Worm (Caenorhabditis elegans): ENCODE measurements around the gene C23G10.10.

DNA sequence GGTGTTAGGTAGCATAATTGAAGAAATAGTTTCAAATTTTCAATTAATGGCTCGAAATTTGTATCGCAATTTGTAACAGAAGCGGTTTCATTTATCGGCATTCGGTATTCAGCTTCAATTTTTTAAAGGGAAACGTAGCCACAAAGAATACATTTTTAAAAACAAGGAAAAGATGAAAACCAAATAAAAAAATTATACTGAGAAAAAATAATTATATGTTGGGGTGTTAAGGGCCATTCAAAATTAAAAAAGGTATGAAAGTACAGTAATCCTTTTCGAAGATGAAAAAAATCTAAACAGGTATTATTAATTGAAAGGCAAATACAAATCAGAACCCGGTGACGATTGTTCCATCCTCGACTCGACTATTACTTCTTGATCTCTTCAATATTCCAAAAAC lies 44.4 kb upstream of the C23G10.10 start, which contains the start of gene srg-1:
- TF ChIP-seq pha-4 (tag; optimal IDR thresholded peaks at IDR 0.05), result no peak
- no peak for TF ChIP-seq mab-5 (tag; optimal IDR thresholded peaks at IDR 0.05)
- no peak for TF ChIP-seq unc-62 (GFP tag; optimal IDR thresholded peaks at IDR 0.05)
- TF ChIP-seq unc-39 (tag; optimal IDR thresholded peaks at IDR 0.05), result no peak
- no peak for TF ChIP-seq lsy-2 (tag; optimal IDR thresholded peaks at IDR 0.05)

Data from whole organism, mixed stage, embryonic.